Fruit fly (Drosophila melanogaster): Measurements from ENCODE around the gene Marcal1.

The Marcal1 gene

dm6 chr2L:4907986-4908385, 47.3 kb upstream of the Marcal1 start (continued):
- peak; percentile 64 for TF ChIP-seq CrebB (tag; optimal IDR thresholded peaks at IDR 0.05)
- TF ChIP-seq CG17385 (GFP tag; optimal IDR thresholded peaks at IDR 0.05), result peak; percentile 79
- TF ChIP-seq CG8359 (GFP tag; optimal IDR thresholded peaks at IDR 0.05; ENCODE audit: borderline replicate concordance), result peak; percentile 20
- no peak for TF ChIP-seq Scr (GFP tag; IDR thresholded peaks at IDR 0.05; ENCODE audit: partially characterized antibody)
- TF ChIP-seq NFAT (GFP tag; IDR thresholded peaks at IDR 0.05), result no peak
- TF ChIP-seq CG1792 (GFP tag; optimal IDR thresholded peaks at IDR 0.05), result no peak
- TF ChIP-seq tll (GFP tag; optimal IDR thresholded peaks at IDR 0.05), result no peak
- TF ChIP-seq nerfin-2 (GFP tag; IDR thresholded peaks at IDR 0.05; ENCODE audit: partially characterized antibody), result no peak
- TF ChIP-seq CG5180 (GFP tag; optimal IDR thresholded peaks at IDR 0.05), result peak; percentile 75
- TF ChIP-seq phol (tag; optimal IDR thresholded peaks at IDR 0.05), result peak; percentile 82
- peak; percentile 50 for TF ChIP-seq CG15601 (tag; optimal IDR thresholded peaks at IDR 0.05)
- TF ChIP-seq Usf (GFP tag; optimal IDR thresholded peaks at IDR 0.05), result no peak
- peak; percentile 64 for TF ChIP-seq ewg (GFP tag; optimal IDR thresholded peaks at IDR 0.05)
- peak; percentile 43 for TF ChIP-seq wek (GFP tag; optimal IDR thresholded peaks at IDR 0.05)
- TF ChIP-seq ara (GFP tag; IDR thresholded peaks at IDR 0.05), result no peak; the same call in 1 of the 2 replicates
- no peak for TF ChIP-seq mam (GFP tag; optimal IDR thresholded peaks at IDR 0.05)
- no peak for TF ChIP-seq CG2129 (GFP tag; IDR thresholded peaks at IDR 0.05; ENCODE audit: partially characterized antibody)
- no peak for TF ChIP-seq HmgZ (tag; optimal IDR thresholded peaks at IDR 0.05)
- no peak for TF ChIP-seq CG17186 (GFP tag; optimal IDR thresholded peaks at IDR 0.05)
- no peak for TF ChIP-seq repo (GFP tag; optimal IDR thresholded peaks at IDR 0.05)
- no peak for TF ChIP-seq eyg (GFP tag; optimal IDR thresholded peaks at IDR 0.05)
- TF ChIP-seq Nf-YC (tag; optimal IDR thresholded peaks at IDR 0.05), result peak; percentile 67
- no peak for TF ChIP-seq CG16863 (GFP tag; optimal IDR thresholded peaks at IDR 0.05)
- no peak for TF ChIP-seq CG8478 (optimal IDR thresholded peaks at IDR 0.05)
- no peak for TF ChIP-seq CG7928 (GFP tag; optimal IDR thresholded peaks at IDR 0.05)
- peak; percentile 77 for TF ChIP-seq Xbp1 (GFP tag; optimal IDR thresholded peaks at IDR 0.05)
- peak; percentile 7 for TF ChIP-seq dmrt11E (tag; optimal IDR thresholded peaks at IDR 0.05)
- TF ChIP-seq CG10979 (tag; optimal IDR thresholded peaks at IDR 0.05), result peak; percentile 63
- no peak for TF ChIP-seq cg (GFP tag; optimal IDR thresholded peaks at IDR 0.05)
- no peak for TF ChIP-seq dan (GFP tag; IDR thresholded peaks at IDR 0.05)
- no peak for TF ChIP-seq br (optimal IDR thresholded peaks at IDR 0.05)
- no peak for TF ChIP-seq HmgD (GFP tag; optimal IDR thresholded peaks at IDR 0.05)
- TF ChIP-seq ken (GFP tag; IDR thresholded peaks at IDR 0.05), result peak; percentile 68; the same call in 1 of the 3 replicates
- TF ChIP-seq CG13123 (GFP tag; optimal IDR thresholded peaks at IDR 0.05), result no peak
- no peak for TF ChIP-seq Adf1 (GFP tag; IDR thresholded peaks at IDR 0.05)
- no peak for TF ChIP-seq sc (optimal IDR thresholded peaks at IDR 0.05)
- peak; percentile 48 for TF ChIP-seq sc (GFP tag; optimal IDR thresholded peaks at IDR 0.05)
- peak; percentile 58 for TF ChIP-seq CG1233 (GFP tag; optimal IDR thresholded peaks at IDR 0.05)
- no peak for TF ChIP-seq maf-S (GFP tag; optimal IDR thresholded peaks at IDR 0.05)
- TF ChIP-seq CTCF (GFP tag; optimal IDR thresholded peaks at IDR 0.05), result no peak
- TF ChIP-seq PHDP (tag; optimal IDR thresholded peaks at IDR 0.05), result peak; percentile 87
- no peak for TF ChIP-seq D19B (GFP tag; optimal IDR thresholded peaks at IDR 0.05)
- TF ChIP-seq vnd (GFP tag; IDR thresholded peaks at IDR 0.05; ENCODE audit: partially characterized antibody), result no peak
- TF ChIP-seq CG12104 (GFP tag; optimal IDR thresholded peaks at IDR 0.05), result peak; percentile 64
- peak; percentile 18 for TF ChIP-seq CG10274 (GFP tag; optimal IDR thresholded peaks at IDR 0.05)
- TF ChIP-seq CG4617 (GFP tag; optimal IDR thresholded peaks at IDR 0.05; ENCODE audit: borderline replicate concordance), result peak; percentile 11
- TF ChIP-seq disco-r (GFP tag; optimal IDR thresholded peaks at IDR 0.05), result no peak
- TF ChIP-seq lov (optimal IDR thresholded peaks at IDR 0.05), result no peak
- TF ChIP-seq lov (GFP tag; IDR thresholded peaks at IDR 0.05), result no peak
- TF ChIP-seq jing (GFP tag; optimal IDR thresholded peaks at IDR 0.05), result peak; percentile 56
- TF ChIP-seq CG3065 (GFP tag; optimal IDR thresholded peaks at IDR 0.05), result no peak
- TF ChIP-seq Jarid2 (GFP tag; optimal IDR thresholded peaks at IDR 0.05), result peak; percentile 17

Measured in whole organism, embryonic.